Fruit fly (Drosophila melanogaster): Measurements from ENCODE around the gene odd.

odd gene

dm6 chr2L:3573907-3574306, 32.6 kb downstream of the odd start:
- no peak for TF ChIP-seq CG32264 (GFP tag; optimal IDR thresholded peaks at IDR 0.05)
- peak; percentile 49 for TF ChIP-seq h (GFP tag; optimal IDR thresholded peaks at IDR 0.05)
- TF ChIP-seq Hnf4 (GFP tag; optimal IDR thresholded peaks at IDR 0.05): peak; percentile 47
- TF ChIP-seq Sp1 (GFP tag; optimal IDR thresholded peaks at IDR 0.05): peak; percentile 33
- TF ChIP-seq Hr78 (GFP tag; optimal IDR thresholded peaks at IDR 0.05): no peak
- TF ChIP-seq woc (GFP tag; optimal IDR thresholded peaks at IDR 0.05): no peak
- no peak for TF ChIP-seq Vsx2 (GFP tag; optimal IDR thresholded peaks at IDR 0.05; ENCODE audit: partially characterized antibody)
- TF ChIP-seq Abd-B (GFP tag; optimal IDR thresholded peaks at IDR 0.05): no peak
- TF ChIP-seq N (GFP tag; optimal IDR thresholded peaks at IDR 0.05): no peak
- no peak for TF ChIP-seq psq (GFP tag; optimal IDR thresholded peaks at IDR 0.05)
- TF ChIP-seq HLH106 (tag; optimal IDR thresholded peaks at IDR 0.05): peak; percentile 38
- TF ChIP-seq rgr (GFP tag; optimal IDR thresholded peaks at IDR 0.05): peak; percentile 42
- TF ChIP-seq brk (GFP tag; optimal IDR thresholded peaks at IDR 0.05): no peak
- peak; percentile 34 for TF ChIP-seq br (GFP tag; optimal IDR thresholded peaks at IDR 0.05)
- TF ChIP-seq CrebA (GFP tag; optimal IDR thresholded peaks at IDR 0.05; ENCODE audit: borderline replicate concordance): no peak
- TF ChIP-seq Dfd (GFP tag; optimal IDR thresholded peaks at IDR 0.05): no peak
- no peak for TF ChIP-seq Myc (optimal IDR thresholded peaks at IDR 0.05)
- TF ChIP-seq Dif (GFP tag; optimal IDR thresholded peaks at IDR 0.05; ENCODE audit: partially characterized antibody): no peak
- no peak for TF ChIP-seq GATAd (GFP tag; optimal IDR thresholded peaks at IDR 0.05)
- TF ChIP-seq sv (GFP tag; optimal IDR thresholded peaks at IDR 0.05): peak; percentile 72
- no peak for TF ChIP-seq Rel (GFP tag; optimal IDR thresholded peaks at IDR 0.05)
- TF ChIP-seq Rel (tag; optimal IDR thresholded peaks at IDR 0.05): no peak
- no peak for TF ChIP-seq Jra (GFP tag; optimal IDR thresholded peaks at IDR 0.05)
- no peak for TF ChIP-seq Mio (GFP tag; optimal IDR thresholded peaks at IDR 0.05)
- TF ChIP-seq OdsH (GFP tag; optimal IDR thresholded peaks at IDR 0.05): no peak
- TF ChIP-seq usp (GFP tag; optimal IDR thresholded peaks at IDR 0.05): no peak
- no peak for TF ChIP-seq fru (GFP tag; optimal IDR thresholded peaks at IDR 0.05)
- no peak for TF ChIP-seq CG9705 (GFP tag; optimal IDR thresholded peaks at IDR 0.05)
- no peak for TF ChIP-seq dsf (GFP tag; optimal IDR thresholded peaks at IDR 0.05; ENCODE audit: borderline replicate concordance)
- TF ChIP-seq jim (GFP tag; optimal IDR thresholded peaks at IDR 0.05): no peak
- TF ChIP-seq sage (GFP tag; optimal IDR thresholded peaks at IDR 0.05): no peak
- peak; percentile 58 for TF ChIP-seq ey (GFP tag; optimal IDR thresholded peaks at IDR 0.05)
- TF ChIP-seq foxo (GFP tag; optimal IDR thresholded peaks at IDR 0.05): peak in 1 of 2 experiments; percentile 41
- TF ChIP-seq dl (GFP tag; optimal IDR thresholded peaks at IDR 0.05; ENCODE audit: insufficient read depth in 1 of 2, partially characterized antibody in 2 of 2): no peak
- TF ChIP-seq lola (GFP tag; optimal IDR thresholded peaks at IDR 0.05): no peak
- TF ChIP-seq tai (GFP tag; optimal IDR thresholded peaks at IDR 0.05): no peak
- TF ChIP-seq Hr83 (GFP tag; optimal IDR thresholded peaks at IDR 0.05; ENCODE audit: poor library complexity, severe bottlenecking): no peak
- TF ChIP-seq dmrt93B (GFP tag; optimal IDR thresholded peaks at IDR 0.05): no peak
- TF ChIP-seq pan (optimal IDR thresholded peaks at IDR 0.05): no peak

- no peak for TF ChIP-seq brk (GFP tag; optimal IDR thresholded peaks at IDR 0.05)
- TF ChIP-seq foxo (GFP tag; optimal IDR thresholded peaks at IDR 0.05): peak in 1 of 2 experiments; percentile 57
- TF ChIP-seq dl (GFP tag; optimal IDR thresholded peaks at IDR 0.05; ENCODE audit: insufficient read depth in 1 of 2, partially characterized antibody in 2 of 2): no peak
- TF ChIP-seq Dfd (GFP tag; optimal IDR thresholded peaks at IDR 0.05): no peak
- TF ChIP-seq Sp1 (GFP tag; optimal IDR thresholded peaks at IDR 0.05): peak; percentile 59
- no peak for TF ChIP-seq CrebA (GFP tag; optimal IDR thresholded peaks at IDR 0.05; ENCODE audit: borderline replicate concordance)
- TF ChIP-seq Hr83 (GFP tag; optimal IDR thresholded peaks at IDR 0.05; ENCODE audit: poor library complexity, severe bottlenecking): peak; percentile 61
- no peak for TF ChIP-seq woc (GFP tag; optimal IDR thresholded peaks at IDR 0.05)
- TF ChIP-seq CG9705 (GFP tag; optimal IDR thresholded peaks at IDR 0.05): peak; percentile 70
- peak; percentile 51 for TF ChIP-seq h (GFP tag; optimal IDR thresholded peaks at IDR 0.05)
- TF ChIP-seq dsf (GFP tag; optimal IDR thresholded peaks at IDR 0.05; ENCODE audit: borderline replicate concordance): no peak
- peak; percentile 56 for TF ChIP-seq br (GFP tag; optimal IDR thresholded peaks at IDR 0.05)
- peak; percentile 63 for TF ChIP-seq OdsH (GFP tag; optimal IDR thresholded peaks at IDR 0.05)
- TF ChIP-seq fru (GFP tag; optimal IDR thresholded peaks at IDR 0.05): peak; percentile 47
- TF ChIP-seq usp (GFP tag; optimal IDR thresholded peaks at IDR 0.05): no peak
- TF ChIP-seq Mio (GFP tag; optimal IDR thresholded peaks at IDR 0.05): no peak
- TF ChIP-seq Hr78 (GFP tag; optimal IDR thresholded peaks at IDR 0.05): no peak
- no peak for TF ChIP-seq Myc (optimal IDR thresholded peaks at IDR 0.05)
- peak; percentile 51 for TF ChIP-seq psq (GFP tag; optimal IDR thresholded peaks at IDR 0.05)
- TF ChIP-seq ey (GFP tag; optimal IDR thresholded peaks at IDR 0.05): peak; percentile 72
- TF ChIP-seq sage (GFP tag; optimal IDR thresholded peaks at IDR 0.05): no peak
- no peak for TF ChIP-seq Dif (GFP tag; optimal IDR thresholded peaks at IDR 0.05; ENCODE audit: partially characterized antibody)
- no peak for TF ChIP-seq Abd-B (GFP tag; optimal IDR thresholded peaks at IDR 0.05)
- no peak for TF ChIP-seq Vsx2 (GFP tag; optimal IDR thresholded peaks at IDR 0.05; ENCODE audit: partially characterized antibody)
- TF ChIP-seq HLH106 (tag; optimal IDR thresholded peaks at IDR 0.05): peak; percentile 81
- TF ChIP-seq N (GFP tag; optimal IDR thresholded peaks at IDR 0.05): no peak
- TF ChIP-seq CG32264 (GFP tag; optimal IDR thresholded peaks at IDR 0.05): no peak
- TF ChIP-seq Hnf4 (GFP tag; optimal IDR thresholded peaks at IDR 0.05): peak; percentile 21
- no peak for TF ChIP-seq Rel (GFP tag; optimal IDR thresholded peaks at IDR 0.05)
- TF ChIP-seq Rel (tag; optimal IDR thresholded peaks at IDR 0.05): peak; percentile 52
- peak; percentile 59 for TF ChIP-seq dmrt93B (GFP tag; optimal IDR thresholded peaks at IDR 0.05)
- TF ChIP-seq jim (GFP tag; optimal IDR thresholded peaks at IDR 0.05): no peak
- no peak for TF ChIP-seq Jra (GFP tag; optimal IDR thresholded peaks at IDR 0.05)
- TF ChIP-seq GATAd (GFP tag; optimal IDR thresholded peaks at IDR 0.05): no peak
- TF ChIP-seq tai (GFP tag; optimal IDR thresholded peaks at IDR 0.05): no peak
- no peak for TF ChIP-seq sv (GFP tag; optimal IDR thresholded peaks at IDR 0.05)
- peak; percentile 66 for TF ChIP-seq rgr (GFP tag; optimal IDR thresholded peaks at IDR 0.05)
Measured at dm6 chr2L:3573172-3573755, 33.3 kb downstream of the odd start.
